Worm (Caenorhabditis elegans) whole organism, L4 larva: ENCODE measurements around the gene spc-1.

Source experiments
- D1046.2 ChIP-seq: fragments of 200-800 bp; sonication (Bioruptor generic); IDR thresholded peaks from 2 replicates; pipeline ENCODE4 v1.3.6; 2022; ENCODE audit warnings: missing genetic modification characterization, missing compliant biosample characterization
- T26A8.4 ChIP-seq: fragments of 200-800 bp; sonication (Bioruptor generic); IDR thresholded peaks from 2 replicates; pipeline ENCODE4 v1.3.6; 2022; ENCODE audit warnings: missing genetic modification characterization, missing compliant biosample characterization
- Y48G9A.11 ChIP-seq: fragments of 200-800 bp; sonication (Bioruptor generic); IDR thresholded peaks from 2 replicates; pipeline ENCODE4 v1.3.6; 2022; ENCODE audit warnings: missing genetic modification reagents, missing genetic modification characterization, missing compliant biosample characterization
- Y5F2A.4 ChIP-seq: fragments of 200-800 bp; sonication (Bioruptor generic); optimal IDR thresholded peaks from 2 replicates; lab custom pipeline; 2018; ENCODE audit warnings: mild to moderate bottlenecking, missing genetic modification characterization, missing compliant biosample characterization
- ZK546.5 ChIP-seq, 2 experiments: sonication (generic microtip); optimal IDR thresholded peaks; 2 replicates each; lab custom pipeline; 2017; ENCODE audit warnings: missing biosample characterization in 2 of 2, missing genetic modification characterization in 2 of 2
- aha-1 ChIP-seq: fragments of 150-350 bp; peaks from one replicate; lab custom pipeline; 2014; ENCODE audit warnings: missing biosample characterization, missing genetic modification characterization
- attf-4 ChIP-seq: sonication (generic microtip); optimal IDR thresholded peaks from 3 replicates; lab custom pipeline; 2017; ENCODE audit warnings: missing biosample characterization, missing genetic modification characterization
- ceh-28 ChIP-seq: fragments of 150-350 bp; optimal IDR thresholded peaks from 2 replicates; lab custom pipeline; 2014; ENCODE audit warnings: missing biosample characterization, missing genetic modification reagents, missing genetic modification characterization
- ctbp-1 ChIP-seq: fragments of 200-800 bp; sonication (Bioruptor generic); IDR thresholded peaks from 2 replicates; pipeline ENCODE4 v1.3.6; 2022; ENCODE audit warnings: missing genetic modification reagents, missing genetic modification characterization, missing compliant biosample characterization
- daf-12 ChIP-seq: fragments of 150-350 bp; optimal IDR thresholded peaks from 2 replicates; lab custom pipeline; 2014; ENCODE audit warnings: missing biosample characterization, missing genetic modification reagents, missing genetic modification characterization
- daf-16 ChIP-seq, 3 experiments: sonication (generic microtip); optimal IDR thresholded peaks; 2 replicates each; lab custom pipeline; 2016 to 2017; ENCODE audit warnings: missing genetic modification characterization in 3 of 3, missing genetic modification reagents in 3 of 3, mild to moderate bottlenecking in 2 of 3, missing compliant biosample characterization in 2 of 3, missing biosample characterization in 1 of 3, moderate library complexity in 1 of 3
- daf-19 ChIP-seq: fragments of 200-800 bp; sonication (Bioruptor generic); conservative IDR thresholded peaks from 2 replicates; pipeline ENCODE4 v1.3.6; 2022; ENCODE audit warnings: missing genetic modification characterization, missing compliant biosample characterization
- daf-8 ChIP-seq: fragments of 200-800 bp; sonication (Bioruptor generic); IDR thresholded peaks from 2 replicates; pipeline ENCODE4 v1.3.6; 2022; ENCODE audit warnings: missing genetic modification characterization, missing compliant biosample characterization
- dmd-6 ChIP-seq: fragments of 200-800 bp; sonication (Bioruptor generic); IDR thresholded peaks from 2 replicates; pipeline ENCODE4 v1.3.6; 2022; ENCODE audit warnings: missing genetic modification reagents, missing genetic modification characterization, missing compliant biosample characterization
- dpl-1 ChIP-seq: fragments of 150-350 bp; optimal IDR thresholded peaks from 2 replicates; lab custom pipeline; 2014; ENCODE audit warnings: missing biosample characterization, missing genetic modification reagents, missing genetic modification characterization
- dve-1 ChIP-seq: sonication (generic microtip); optimal IDR thresholded peaks from 2 replicates; lab custom pipeline; 2017; ENCODE audit warnings: antibody characterized with exemption, mild to moderate bottlenecking, missing genetic modification characterization, missing compliant biosample characterization; ENCODE audit not compliant: insufficient read depth
- egl-43 ChIP-seq: fragments of 200-800 bp; sonication (Bioruptor generic); IDR thresholded peaks from 2 replicates; pipeline ENCODE4 v1.3.6; 2022; ENCODE audit warnings: missing genetic modification reagents, missing genetic modification characterization, missing compliant biosample characterization
- hlh-11 ChIP-seq: fragments of 200-800 bp; sonication (Bioruptor generic); optimal IDR thresholded peaks from 2 replicates; lab custom pipeline; 2018; ENCODE audit warnings: mild to moderate bottlenecking, missing genetic modification characterization, missing compliant biosample characterization
- jun-1 ChIP-seq: fragments of 150-350 bp; optimal IDR thresholded peaks from 2 replicates; lab custom pipeline; 2014; ENCODE audit warnings: missing biosample characterization, missing genetic modification reagents, missing genetic modification characterization
- lin-38 ChIP-seq: fragments of 200-800 bp; sonication (Bioruptor generic); IDR thresholded peaks from 2 replicates; pipeline ENCODE4 v1.3.6; 2022; ENCODE audit warnings: missing genetic modification reagents, missing genetic modification characterization, missing compliant biosample characterization
- lin-39 ChIP-seq: fragments of 150-350 bp; optimal IDR thresholded peaks from 2 replicates; lab custom pipeline; 2014; ENCODE audit warnings: missing biosample characterization, missing genetic modification reagents, missing genetic modification characterization
- madf-5 ChIP-seq, 2 experiments: fragments of 200-800 bp; sonication (Bioruptor generic); IDR thresholded peaks; 2 replicates each; pipeline ENCODE4 v1.3.6; 2022; ENCODE audit warnings: missing compliant biosample characterization in 2 of 2, missing genetic modification characterization in 2 of 2
- madf-9 ChIP-seq: fragments of 200-800 bp; sonication (Bioruptor generic); conservative IDR thresholded peaks from 2 replicates; pipeline ENCODE4 v1.3.6; 2022; ENCODE audit warnings: missing genetic modification reagents, missing genetic modification characterization, missing compliant biosample characterization
- mdl-1 ChIP-seq, 2 experiments: fragments of 150-350 bp in 1 of 2; sonication (generic microtip) in 1 of 2; optimal IDR thresholded peaks; 2 replicates each; lab custom pipeline; 2014 to 2017; ENCODE audit warnings: missing biosample characterization in 2 of 2, missing genetic modification characterization in 2 of 2
- mdt-29 ChIP-seq: fragments of 200-800 bp; sonication (Bioruptor generic); IDR thresholded peaks from 2 replicates; pipeline ENCODE4 v1.3.6; 2022; ENCODE audit warnings: missing genetic modification reagents, missing genetic modification characterization, missing compliant biosample characterization
- mxl-2 ChIP-seq: fragments of 200-800 bp; sonication (Bioruptor generic); conservative IDR thresholded peaks from 2 replicates; pipeline ENCODE4 v1.3.6; 2022; ENCODE audit warnings: missing genetic modification reagents, missing genetic modification characterization, missing compliant biosample characterization
- mxl-3 ChIP-seq: fragments of 200-800 bp; sonication (Bioruptor generic); optimal IDR thresholded peaks from 2 replicates; lab custom pipeline; 2018; ENCODE audit warnings: mild to moderate bottlenecking, missing genetic modification characterization, missing compliant biosample characterization
- nhr-102 ChIP-seq: sonication (generic microtip); optimal IDR thresholded peaks from 2 replicates; lab custom pipeline; 2016; ENCODE audit warnings: mild to moderate bottlenecking, missing genetic modification characterization, moderate library complexity, missing compliant biosample characterization
- nhr-25 ChIP-seq: sonication (generic microtip); optimal IDR thresholded peaks from 2 replicates; lab custom pipeline; 2017; ENCODE audit warnings: missing genetic modification characterization, mild to moderate bottlenecking, missing compliant biosample characterization, antibody characterized with exemption, moderate library complexity, borderline replicate concordance; ENCODE audit not compliant: insufficient read depth
- nhr-41 ChIP-seq: fragments of 200-800 bp; sonication (Bioruptor generic); IDR thresholded peaks from 2 replicates; pipeline ENCODE4 v1.3.6; 2022; ENCODE audit warnings: missing genetic modification reagents, missing genetic modification characterization, missing compliant biosample characterization
- nhr-48 ChIP-seq: sonication (generic microtip); optimal IDR thresholded peaks from 2 replicates; lab custom pipeline; 2016; ENCODE audit warnings: mild to moderate bottlenecking, missing genetic modification characterization, missing compliant biosample characterization
- nhr-6 ChIP-seq: fragments of 150-350 bp; optimal IDR thresholded peaks from 2 replicates; lab custom pipeline; 2014; ENCODE audit warnings: missing biosample characterization, missing genetic modification characterization
- nhr-77 ChIP-seq: fragments of 150-350 bp; optimal IDR thresholded peaks from 2 replicates; lab custom pipeline; 2014; ENCODE audit warnings: missing biosample characterization, missing genetic modification characterization
- pha-4 ChIP-seq, 2 experiments: fragments of 150-350 bp in 1 of 2; fragments of 200-800 bp in 1 of 2; sonication (Bioruptor generic) in 1 of 2; IDR thresholded peaks in 1 of 2; optimal IDR thresholded peaks in 1 of 2; 2 replicates each; pipeline versions ENCODE4 v1.3.6 to Lab custom; 2014 to 2022; ENCODE audit warnings: missing genetic modification characterization in 2 of 2, missing genetic modification reagents in 2 of 2, missing biosample characterization in 1 of 2, missing compliant biosample characterization in 1 of 2
- rbr-2 ChIP-seq: sonication (generic microtip); optimal IDR thresholded peaks from 2 replicates; lab custom pipeline; 2016; ENCODE audit warnings: missing genotype, missing genetic modification characterization, missing compliant biosample characterization
- saeg-2 ChIP-seq: fragments of 200-800 bp; sonication (Bioruptor generic); IDR thresholded peaks from 2 replicates; pipeline ENCODE4 v1.3.6; 2022; ENCODE audit warnings: missing genetic modification reagents, missing genetic modification characterization, missing compliant biosample characterization
- set-16 ChIP-seq: fragments of 200-800 bp; sonication (Bioruptor generic); IDR thresholded peaks from 2 replicates; pipeline ENCODE4 v1.3.6; 2022; ENCODE audit warnings: missing genetic modification reagents, missing genetic modification characterization, missing compliant biosample characterization
- snpc-4 ChIP-seq: fragments of 150-350 bp; optimal IDR thresholded peaks from 2 replicates; lab custom pipeline; 2014; ENCODE audit warnings: missing biosample characterization, missing genetic modification characterization
- tra-1 ChIP-seq: fragments of 200-800 bp; sonication (Bioruptor generic); IDR thresholded peaks from 2 replicates; pipeline ENCODE4 v1.3.6; 2022; ENCODE audit warnings: missing genetic modification reagents, missing genetic modification characterization, missing compliant biosample characterization
- zip-11 ChIP-seq: fragments of 200-800 bp; sonication (Bioruptor generic); IDR thresholded peaks from 2 replicates; pipeline ENCODE4 v1.3.6; 2022; ENCODE audit warnings: missing genetic modification characterization, missing compliant biosample characterization
- ztf-11 ChIP-seq: fragments of 150-350 bp; optimal IDR thresholded peaks from 2 replicates; lab custom pipeline; 2014; ENCODE audit warnings: missing biosample characterization, missing genetic modification characterization
- ztf-7 ChIP-seq: fragments of 150-350 bp; optimal IDR thresholded peaks from 2 replicates; lab custom pipeline; 2014; ENCODE audit warnings: missing biosample characterization, missing genetic modification characterization

Gene spc-1

ce11 chrX:3153133-3153532 is 26.3 kb upstream of the spc-1 start (continued):
- TF ChIP-seq nhr-6 (tag; lab: Kevin White, UChicago) = no peak
- TF ChIP-seq dve-1 (tag; lab: Kevin White, UChicago) = peak; percentile 86

- no peak for TF ChIP-seq lin-38 (GFP tag; lab: Robert Waterston, UW)
- TF ChIP-seq Y48G9A.11 (GFP tag; lab: Robert Waterston, UW) = no peak
- TF ChIP-seq daf-19 (GFP tag; lab: Robert Waterston, UW) = no peak
- no peak for TF ChIP-seq egl-43 (GFP tag; lab: Robert Waterston, UW)
- TF ChIP-seq attf-4 (tag; lab: Kevin White, UChicago) = no peak
- TF ChIP-seq mdl-1 (tag; optimal IDR thresholded peaks at IDR 0.05; lab: Kevin White, UChicago) = no peak
- no peak for TF ChIP-seq Y5F2A.4 (GFP tag; lab: Kevin White, UChicago)
- no peak for TF ChIP-seq nhr-6 (tag; lab: Kevin White, UChicago)
- no peak for TF ChIP-seq rbr-2 (tag; lab: Kevin White, UChicago)
- TF ChIP-seq nhr-48 (tag; lab: Kevin White, UChicago) = no peak
- TF ChIP-seq mdt-29 (GFP tag; lab: Robert Waterston, UW) = no peak
- no peak for TF ChIP-seq dpl-1 (GFP tag; lab: Kevin White, UChicago)
- no peak for TF ChIP-seq daf-12
- TF ChIP-seq jun-1 (tag; lab: Kevin White, UChicago) = no peak
Measured at ce11 chrX:3152361-3152760, 25.5 kb upstream of the spc-1 start, which contains the start of gene bbln-1. TSS of gene bbln-1 (minus strand) at chrX:3152461.

ce11 chrX:3145265-3145664 is 18.4 kb upstream of the spc-1 start, which contains the start of gene C15C7.4:
TSS of gene C15C7.4 (plus strand) at chrX:3145565.
- no peak for TF ChIP-seq madf-9
- no peak for TF ChIP-seq zip-11 (GFP tag; lab: Robert Waterston, UW)
- no peak for TF ChIP-seq madf-5 (GFP tag; IDR thresholded peaks at IDR 0.05; lab: Robert Waterston, UW)
- no peak for TF ChIP-seq Y5F2A.4 (GFP tag; lab: Kevin White, UChicago)
- TF ChIP-seq snpc-4 (tag; lab: Kevin White, UChicago) = no peak
- TF ChIP-seq mdt-29 (GFP tag; lab: Robert Waterston, UW) = no peak
- no peak for TF ChIP-seq D1046.2
- TF ChIP-seq nhr-41 (GFP tag; lab: Robert Waterston, UW) = no peak
- TF ChIP-seq ztf-11 (tag; lab: Kevin White, UChicago) = no peak
- TF ChIP-seq ZK546.5 (tag; optimal IDR thresholded peaks at IDR 0.05; lab: Kevin White, UChicago) = no peak
- TF ChIP-seq lin-39 = no peak
- TF ChIP-seq nhr-77 (tag; lab: Kevin White, UChicago) = no peak
- TF ChIP-seq ztf-7 = no peak
- no peak for TF ChIP-seq daf-8 (GFP tag; lab: Robert Waterston, UW)
- TF ChIP-seq set-16 (GFP tag; lab: Robert Waterston, UW) = no peak
- TF ChIP-seq nhr-25 = no peak
- TF ChIP-seq mxl-2 (GFP tag; lab: Robert Waterston, UW) = no peak
- no peak for TF ChIP-seq ctbp-1
- TF ChIP-seq, all 104 proteins: peak for 0

ce11 chrX:3141704-3142103 is 14.8 kb upstream of the spc-1 start:
- no peak for TF ChIP-seq T26A8.4 (GFP tag; lab: Robert Waterston, UW)
- no peak for TF ChIP-seq dpl-1 (GFP tag; lab: Kevin White, UChicago)
- no peak for TF ChIP-seq mxl-3 (GFP tag; lab: Kevin White, UChicago)
- TF ChIP-seq tra-1 (GFP tag; lab: Robert Waterston, UW) = 0 out of 2 replicates have a peak, but pooled peaks have one; percentile 55
- no peak for TF ChIP-seq saeg-2
- TF ChIP-seq daf-16 (GFP tag; optimal IDR thresholded peaks at IDR 0.05; lab: Kevin White, UChicago) = no peak
- TF ChIP-seq daf-16 (tag; optimal IDR thresholded peaks at IDR 0.05; lab: Kevin White, UChicago) = peak; percentile 98
- TF ChIP-seq pha-4 (GFP tag; IDR thresholded peaks at IDR 0.05; lab: Robert Waterston, UW) = no peak
- no peak for TF ChIP-seq pha-4 (tag; optimal IDR thresholded peaks at IDR 0.05; lab: Kevin White, UChicago)
- no peak for TF ChIP-seq nhr-77 (tag; lab: Kevin White, UChicago)
- peak; percentile 45 for TF ChIP-seq hlh-11 (tag; lab: Kevin White, UChicago)
- TF ChIP-seq mdl-1 (tag; optimal IDR thresholded peaks at IDR 0.05; lab: Kevin White, UChicago) = no peak
- no peak for TF ChIP-seq attf-4 (tag; lab: Kevin White, UChicago)
- no peak for TF ChIP-seq ceh-28 (tag; lab: Kevin White, UChicago)
- peak; percentile 46 for TF ChIP-seq aha-1
- TF ChIP-seq dmd-6 (GFP tag; lab: Robert Waterston, UW) = peak; percentile 31; the same call in 1 of the 2 replicates
- TF ChIP-seq dve-1 (tag; lab: Kevin White, UChicago) = peak; percentile 55
- TF ChIP-seq nhr-102 = no peak
- TF ChIP-seq, all 104 proteins: peak for 6
